Fruit fly (Drosophila melanogaster) whole organism: ENCODE measurements around the gene CG9951.

Experiments used
- Dll ChIP-seq: fragments of >200 bp; optimal IDR thresholded peaks from 2 replicates; lab custom pipeline; 2017
- pan ChIP-seq: fragments of >200 bp; optimal IDR thresholded peaks from 2 replicates; lab custom pipeline; 2017

dm6 chr3L:16890650-16891336 lies 27.8 kb downstream of the CG9951 start:
- TF ChIP-seq pan (no peak), Dll (lab: Kevin White, UChicago) (peak; percentile 82)
